Worm (Caenorhabditis elegans) whole organism, L2 larva: ENCODE data around the gene T04A11.4.

ENCODE experiments used
- C34F6.9 ChIP-seq: fragments of 150-350 bp; optimal IDR thresholded peaks from 2 replicates; lab custom pipeline; 2014; ENCODE audit warnings: missing biosample characterization, missing genetic modification characterization
- F13H6.1 ChIP-seq: sonication (generic microtip); optimal IDR thresholded peaks from 2 replicates; lab custom pipeline; 2016; ENCODE audit warnings: missing genetic modification characterization, missing compliant biosample characterization
- R02D3.7 ChIP-seq: fragments of 150-350 bp; optimal IDR thresholded peaks from 2 replicates; lab custom pipeline; 2014; ENCODE audit warnings: missing biosample characterization, missing genetic modification characterization
- aly-2 ChIP-seq: fragments of 150-350 bp; optimal IDR thresholded peaks from 2 replicates; lab custom pipeline; 2014; ENCODE audit warnings: missing biosample characterization, missing genetic modification characterization
- ama-1 ChIP-seq: fragments of 150-350 bp; optimal IDR thresholded peaks from 2 replicates; lab custom pipeline; 2018; ENCODE audit warnings: inconsistent platforms
- ceh-16 ChIP-seq: fragments of 150-350 bp; optimal IDR thresholded peaks from 2 replicates; lab custom pipeline; 2014; ENCODE audit warnings: missing biosample characterization, missing genetic modification characterization
- crh-2 ChIP-seq: sonication (generic microtip); optimal IDR thresholded peaks from 2 replicates; lab custom pipeline; 2017; ENCODE audit warnings: missing biosample characterization, missing genetic modification characterization
- elt-1 ChIP-seq: fragments of 150-350 bp; optimal IDR thresholded peaks from 2 replicates; lab custom pipeline; 2014; ENCODE audit warnings: missing biosample characterization, missing genetic modification characterization
- elt-3 ChIP-seq: sonication (generic microtip); optimal IDR thresholded peaks from 2 replicates; lab custom pipeline; 2017; ENCODE audit warnings: missing biosample characterization, missing genetic modification characterization
- fos-1 ChIP-seq: fragments of 150-350 bp; optimal IDR thresholded peaks from 2 replicates; lab custom pipeline; 2014; ENCODE audit warnings: missing biosample characterization, missing genetic modification characterization
- gmeb-1 ChIP-seq: fragments of 150-350 bp; optimal IDR thresholded peaks from 2 replicates; lab custom pipeline; 2014; ENCODE audit warnings: missing biosample characterization, missing genetic modification characterization
- lin-11 ChIP-seq: fragments of 150-350 bp; sonication (generic microtip); optimal IDR thresholded peaks from 2 replicates; lab custom pipeline; 2014; ENCODE audit warnings: missing biosample characterization, missing genetic modification characterization, inconsistent platforms, mixed read lengths
- lin-13 ChIP-seq: fragments of 150-350 bp; optimal IDR thresholded peaks from 2 replicates; lab custom pipeline; 2014; ENCODE audit warnings: missing biosample characterization, missing genetic modification reagents, missing genetic modification characterization
- lsy-2 ChIP-seq, 2 experiments: fragments of 150-350 bp in 1 of 2; sonication (generic microtip) in 1 of 2; optimal IDR thresholded peaks; 2 replicates each; lab custom pipeline; 2014 to 2017; ENCODE audit warnings: missing biosample characterization in 2 of 2, missing genetic modification characterization in 2 of 2
- mab-5 ChIP-seq: fragments of 150-350 bp; optimal IDR thresholded peaks from 2 replicates; lab custom pipeline; 2014; ENCODE audit warnings: missing biosample characterization, missing genetic modification characterization
- mbf-1 ChIP-seq: sonication (generic microtip); optimal IDR thresholded peaks from 2 replicates; lab custom pipeline; 2017; ENCODE audit warnings: missing biosample characterization, missing genetic modification characterization
- nhr-10 ChIP-seq: sonication (generic microtip); optimal IDR thresholded peaks from 2 replicates; lab custom pipeline; 2017; ENCODE audit warnings: missing biosample characterization, missing genetic modification characterization
- nhr-12 ChIP-seq: fragments of 150-350 bp; optimal IDR thresholded peaks from 2 replicates; lab custom pipeline; 2014; ENCODE audit warnings: missing biosample characterization, missing genetic modification characterization
- nhr-129 ChIP-seq: fragments of 150-350 bp; optimal IDR thresholded peaks from 2 replicates; lab custom pipeline; 2014; ENCODE audit warnings: missing biosample characterization, missing genetic modification characterization
- nhr-23 ChIP-seq: fragments of 150-350 bp; optimal IDR thresholded peaks from 2 replicates; lab custom pipeline; 2014; ENCODE audit warnings: missing biosample characterization, missing genetic modification reagents, missing genetic modification characterization
- nhr-237 ChIP-seq: fragments of 150-350 bp; optimal IDR thresholded peaks from 2 replicates; lab custom pipeline; 2014; ENCODE audit warnings: missing biosample characterization, missing genetic modification characterization
- nhr-25 ChIP-seq: fragments of 150-350 bp; sonication (generic microtip); optimal IDR thresholded peaks from 3 replicates; lab custom pipeline; 2014; ENCODE audit warnings: missing biosample characterization, missing genetic modification characterization
- peb-1 ChIP-seq: fragments of 150-350 bp; optimal IDR thresholded peaks from 2 replicates; lab custom pipeline; 2014; ENCODE audit warnings: missing biosample characterization, missing genetic modification characterization
- sem-4 ChIP-seq: fragments of 150-350 bp; optimal IDR thresholded peaks from 2 replicates; lab custom pipeline; 2014; ENCODE audit warnings: missing biosample characterization, missing genetic modification reagents, missing genetic modification characterization
- skn-1 ChIP-seq: sonication (generic microtip); optimal IDR thresholded peaks from 2 replicates; lab custom pipeline; 2017; ENCODE audit warnings: missing biosample characterization, missing genetic modification characterization
- sma-3 ChIP-seq: sonication (generic microtip); optimal IDR thresholded peaks from 2 replicates; lab custom pipeline; 2016; ENCODE audit warnings: missing genetic modification reagents, missing genetic modification characterization, missing compliant biosample characterization
- sma-9 ChIP-seq, 2 experiments: fragments of 150-350 bp in 1 of 2; sonication (generic microtip) in 1 of 2; optimal IDR thresholded peaks; 2 replicates each; lab custom pipeline; 2014 to 2016; ENCODE audit warnings: missing genetic modification characterization in 2 of 2, mild to moderate bottlenecking in 1 of 2, missing biosample characterization in 1 of 2, missing compliant biosample characterization in 1 of 2, missing genetic modification reagents in 1 of 2, moderate library complexity in 1 of 2
- unc-55 ChIP-seq: fragments of 150-350 bp; sonication (generic microtip); optimal IDR thresholded peaks from 3 replicates; lab custom pipeline; 2014; ENCODE audit warnings: missing biosample characterization, missing genetic modification reagents, missing genetic modification characterization
- unc-62 ChIP-seq: fragments of 150-350 bp; optimal IDR thresholded peaks from 2 replicates; lab custom pipeline; 2014; ENCODE audit warnings: missing biosample characterization, missing genetic modification reagents, missing genetic modification characterization
- zag-1 ChIP-seq: fragments of 150-350 bp; optimal IDR thresholded peaks from 2 replicates; lab custom pipeline; 2014; ENCODE audit warnings: missing biosample characterization, missing genetic modification characterization
- ztf-1 ChIP-seq: fragments of 200-800 bp; sonication (Bioruptor generic); conservative IDR thresholded peaks from 2 replicates; pipeline ENCODE4 v1.3.6; 2022; ENCODE audit warnings: missing genetic modification characterization, missing compliant biosample characterization
- ztf-11 ChIP-seq: sonication (generic microtip); optimal IDR thresholded peaks from 2 replicates; lab custom pipeline; 2017; ENCODE audit warnings: missing biosample characterization, missing genetic modification characterization
- ztf-4 ChIP-seq: fragments of 150-350 bp; optimal IDR thresholded peaks from 2 replicates; lab custom pipeline; 2014; ENCODE audit warnings: missing biosample characterization, missing genetic modification characterization

Gene T04A11.4

DNA sequence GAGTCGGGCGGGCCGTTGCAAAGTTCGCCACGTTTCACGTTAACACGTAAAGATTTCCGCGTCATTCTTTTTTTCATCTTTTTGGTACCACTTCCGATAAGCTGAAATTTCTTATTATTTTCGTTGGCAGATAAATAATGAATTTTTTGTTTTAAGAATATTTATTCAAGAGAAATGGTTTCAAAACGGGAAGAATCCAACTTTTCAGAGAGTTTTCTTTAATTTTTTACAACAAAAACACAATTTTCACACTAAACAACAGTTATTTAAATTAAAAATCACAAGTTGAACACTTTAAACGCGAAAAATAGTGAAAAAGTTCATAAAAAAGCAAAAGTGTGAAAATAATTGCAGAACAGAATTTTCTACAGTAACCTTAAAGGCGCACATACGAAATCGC lies 30.3 kb downstream of the T04A11.4 start, which contains the start of gene spe-44:
spe-44 (minus strand) TSS at position 101 of the 400 bp plus-strand sequence.
- TF ChIP-seq nhr-129 (tag; lab: Kevin White, UChicago) = no peak
- no peak for TF ChIP-seq F13H6.1 (tag; lab: Kevin White, UChicago)
- TF ChIP-seq mab-5 (tag; lab: Kevin White, UChicago) = no peak
- TF ChIP-seq unc-62 (GFP tag; lab: Kevin White, UChicago) = no peak
- no peak for TF ChIP-seq skn-1 (tag; lab: Kevin White, UChicago)
- no peak for TF ChIP-seq sma-3
- no peak for TF ChIP-seq nhr-23

DNA sequence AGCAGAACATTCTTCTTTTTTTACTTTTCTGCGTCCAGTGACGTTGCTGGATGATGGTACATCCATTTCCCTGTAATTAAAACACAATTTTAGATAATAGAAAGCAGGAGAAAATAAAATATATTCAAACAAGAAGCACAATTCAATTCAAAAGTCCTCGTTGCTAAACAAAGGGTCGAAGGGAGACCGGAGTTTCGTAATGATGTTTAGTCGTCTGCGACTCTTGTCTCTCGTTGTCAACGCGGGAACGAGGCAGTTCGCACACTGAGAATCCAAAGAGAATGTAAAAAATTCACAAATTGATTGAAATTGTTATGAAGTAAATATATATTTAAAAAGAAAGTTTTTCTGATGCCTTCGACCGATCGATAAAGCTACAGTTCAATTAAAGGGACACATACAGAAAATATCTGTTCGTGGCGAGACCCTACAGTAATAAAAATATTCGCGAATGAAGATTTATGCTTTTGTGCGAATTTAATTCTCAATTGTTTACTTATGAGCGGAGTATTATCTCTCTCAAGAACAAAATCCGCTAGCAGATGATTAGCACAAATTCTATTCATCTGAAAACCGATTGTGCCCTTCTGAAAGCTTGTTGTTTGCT lies 33.1 kb downstream of the T04A11.4 start, which contains the start of gene dpy-26:
dpy-26 (minus strand) TSS at position 111 of the 607 bp plus-strand sequence.
- TF ChIP-seq nhr-129 (tag; lab: Kevin White, UChicago) = peak; percentile 86
- TF ChIP-seq lsy-2 (tag; optimal IDR thresholded peaks at IDR 0.05; lab: Kevin White, UChicago) = peak in 1 of 2 experiments; percentile 1
- TF ChIP-seq fos-1 (tag; lab: Kevin White, UChicago) = no peak
- TF ChIP-seq gmeb-1 (tag; lab: Kevin White, UChicago) = peak; percentile 39
- peak; percentile 25 for TF ChIP-seq crh-2 (tag; lab: Kevin White, UChicago)
- TF ChIP-seq, all 48 proteins: peak for 4

DNA sequence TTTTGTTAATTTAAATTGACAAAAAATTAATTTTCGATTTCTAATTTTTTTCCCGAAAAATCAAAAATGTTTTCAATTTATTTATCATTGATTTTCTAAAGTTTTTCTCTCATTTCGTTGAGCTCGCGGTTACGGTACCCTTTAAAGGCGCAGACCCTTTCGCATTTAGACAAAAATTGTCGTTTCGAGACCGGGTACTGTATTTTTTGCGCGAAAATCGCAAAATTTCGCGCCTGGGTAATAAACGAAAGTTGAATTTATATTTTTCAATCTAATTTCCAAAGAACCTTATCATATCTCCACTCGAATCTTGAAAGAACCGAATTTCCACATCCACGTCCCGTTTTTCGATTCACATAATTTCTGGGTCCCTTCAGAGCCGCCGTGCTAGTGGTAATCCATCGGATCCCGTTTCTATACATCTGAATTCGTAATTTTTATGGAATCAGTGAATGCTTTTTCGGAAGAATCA lies 38.9 kb downstream of the T04A11.4 start, which contains the start of gene C25G4.3:
C25G4.3 (minus strand) TSS at position 422 of the 472 bp plus-strand sequence.
- TF ChIP-seq C34F6.9 (tag; lab: Kevin White, UChicago) (no peak), elt-3 (no peak), gmeb-1 (tag; lab: Kevin White, UChicago) (no peak), nhr-10 (tag; lab: Kevin White, UChicago) (no peak)

DNA sequence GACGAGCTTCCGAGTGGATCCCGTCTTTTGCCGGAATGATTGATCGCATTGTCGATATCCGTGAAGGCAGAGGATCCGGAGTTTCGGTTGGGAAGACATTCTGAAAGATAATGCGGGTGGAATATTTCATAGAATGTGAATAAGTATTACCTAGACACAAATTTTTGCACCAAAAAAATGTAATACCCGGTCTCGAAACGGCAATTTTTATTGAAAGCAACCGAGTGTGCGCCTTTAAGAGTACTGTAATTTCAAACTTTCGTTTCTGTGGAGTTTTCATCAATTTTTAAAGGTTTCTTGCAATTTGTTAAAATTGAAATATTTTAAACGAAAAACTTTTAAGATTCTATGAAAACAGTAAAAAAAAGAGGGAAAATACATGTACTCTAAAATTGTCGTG lies 40.4 kb downstream of the T04A11.4 start, which contains the start of gene C25G4.2:
C25G4.2 (minus strand) TSS at position 100 of the 400 bp plus-strand sequence.
- TF ChIP-seq crh-2 (tag; lab: Kevin White, UChicago) (no peak), ztf-4 (no peak), fos-1 (tag; lab: Kevin White, UChicago) (no peak), ceh-16 (tag; lab: Kevin White, UChicago) (no peak), elt-3 (no peak), nhr-25 (tag; lab: Kevin White, UChicago) (no peak), sem-4 (no peak), ama-1 (lab: Kevin White, UChicago) (no peak), sma-9 (GFP tag; optimal IDR thresholded peaks at IDR 0.05; lab: Kevin White, UChicago) (no peak), sma-9 (tag; optimal IDR thresholded peaks at IDR 0.05; lab: Kevin White, UChicago) (no peak), gmeb-1 (tag; lab: Kevin White, UChicago) (no peak), nhr-237 (tag; lab: Kevin White, UChicago) (no peak), R02D3.7 (tag; lab: Kevin White, UChicago) (no peak)

DNA sequence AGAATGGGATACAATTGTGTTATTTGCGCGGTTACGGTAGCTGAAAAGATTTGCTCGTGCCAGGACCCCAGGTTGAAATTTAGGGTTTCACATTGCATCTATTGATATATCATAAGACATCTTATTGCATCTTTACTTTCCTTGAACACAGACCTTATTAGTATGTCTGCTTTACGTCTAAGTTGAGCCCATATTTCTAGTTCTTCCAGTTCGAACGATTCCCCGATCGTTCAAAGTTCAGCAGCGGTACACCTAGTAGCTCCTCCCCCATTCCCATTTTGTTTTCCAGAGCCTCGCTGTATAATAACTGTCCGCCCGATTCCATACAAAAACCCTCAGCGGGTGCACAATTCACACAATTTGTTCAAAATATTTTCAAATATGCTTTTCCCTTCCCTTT lies 42.7 kb downstream of the T04A11.4 start, which contains the start of gene C25G4.17:
C25G4.17 (plus strand) TSS at position 301 of the 400 bp plus-strand sequence.
- TF ChIP-seq unc-55 = no peak
- TF ChIP-seq nhr-12 = no peak
- TF ChIP-seq sem-4 = no peak
- no peak for TF ChIP-seq ztf-11
- no peak for TF ChIP-seq zag-1 (tag; lab: Kevin White, UChicago)
- no peak for TF ChIP-seq skn-1 (tag; lab: Kevin White, UChicago)
- no peak for TF ChIP-seq nhr-237 (tag; lab: Kevin White, UChicago)
- TF ChIP-seq lin-13 (GFP tag; lab: Kevin White, UChicago) = no peak
- TF ChIP-seq unc-62 (GFP tag; lab: Kevin White, UChicago) = no peak
- TF ChIP-seq ztf-1 (GFP tag; lab: Robert Waterston, UW) = no peak
- TF ChIP-seq lsy-2 (tag; optimal IDR thresholded peaks at IDR 0.05; lab: Kevin White, UChicago) = no peak

DNA sequence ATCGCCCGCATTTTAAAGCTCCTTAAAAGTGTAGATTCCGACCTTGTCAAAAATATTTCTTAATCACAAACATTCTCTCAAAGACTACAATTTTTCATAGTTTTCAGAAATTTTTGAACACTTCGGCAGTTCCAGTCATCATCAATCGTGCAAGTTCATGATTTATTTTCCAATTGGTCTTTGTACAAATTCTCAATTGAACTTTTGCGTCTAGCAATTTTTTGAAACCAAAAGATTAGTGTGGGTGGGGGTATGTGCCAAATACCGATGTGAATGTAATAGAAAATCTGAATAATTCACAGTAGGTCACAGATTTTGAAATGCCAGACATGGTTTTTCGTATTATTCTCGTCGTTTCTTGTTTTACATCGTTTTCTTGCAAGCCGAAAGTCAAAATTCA lies 46.0 kb downstream of the T04A11.4 start, which contains the start of gene clec-185:
clec-185 (plus strand) TSS at position 301 of the 400 bp plus-strand sequence.
- TF ChIP-seq nhr-10 (tag; lab: Kevin White, UChicago) (no peak), elt-1 (tag; lab: Kevin White, UChicago) (no peak), peb-1 (tag; lab: Kevin White, UChicago) (no peak), fos-1 (tag; lab: Kevin White, UChicago) (no peak), mab-5 (tag; lab: Kevin White, UChicago) (no peak), unc-62 (GFP tag; lab: Kevin White, UChicago) (no peak), mbf-1 (tag; lab: Kevin White, UChicago) (no peak), lin-11 (tag; lab: Kevin White, UChicago) (no peak), zag-1 (tag; lab: Kevin White, UChicago) (no peak), crh-2 (tag; lab: Kevin White, UChicago) (no peak), aly-2 (tag; lab: Kevin White, UChicago) (no peak), unc-55 (no peak)
